Worm (Caenorhabditis elegans): ENCODE results near the gene T28C6.5.

ce11 chrIV:8848983-8849382 is 27.7 kb downstream of the T28C6.5 start:
- TF ChIP-seq nfya-1 (tag; optimal IDR thresholded peaks at IDR 0.05): no peak
- no peak for TF ChIP-seq hlh-30 (tag; optimal IDR thresholded peaks at IDR 0.05; ENCODE audit: insufficient read depth)
- no peak for TF ChIP-seq K02D7.2 (tag; optimal IDR thresholded peaks at IDR 0.05)
- no peak for TF ChIP-seq dmd-4 (tag; optimal IDR thresholded peaks at IDR 0.05; ENCODE audit: borderline replicate concordance)

Measured in whole organism, late embryonic.